Worm (Caenorhabditis elegans) whole organism, L4 larva: ENCODE data around the gene alh-2.

Source experiments
- D1046.2 ChIP-seq: fragments of 200-800 bp; sonication (Bioruptor generic); IDR thresholded peaks from 2 replicates; pipeline ENCODE4 v1.3.6; 2022; ENCODE audit warnings: missing genetic modification characterization, missing compliant biosample characterization
- F44E2.7 ChIP-seq: fragments of 200-800 bp; sonication (Bioruptor generic); IDR thresholded peaks from 2 replicates; pipeline ENCODE4 v2.1.2; 2022; ENCODE audit warnings: missing genetic modification characterization, missing compliant biosample characterization
- T20F7.1 ChIP-seq: fragments of 200-800 bp; sonication (Bioruptor generic); optimal IDR thresholded peaks from 2 replicates; lab custom pipeline; 2018; ENCODE audit warnings: mild to moderate bottlenecking, missing genetic modification characterization, missing compliant biosample characterization
- T26A8.4 ChIP-seq: fragments of 200-800 bp; sonication (Bioruptor generic); IDR thresholded peaks from 2 replicates; pipeline ENCODE4 v1.3.6; 2022; ENCODE audit warnings: missing genetic modification characterization, missing compliant biosample characterization
- Y5F2A.4 ChIP-seq: fragments of 200-800 bp; sonication (Bioruptor generic); optimal IDR thresholded peaks from 2 replicates; lab custom pipeline; 2018; ENCODE audit warnings: mild to moderate bottlenecking, missing genetic modification characterization, missing compliant biosample characterization
- Y75B8A.6 ChIP-seq: fragments of 200-800 bp; sonication (Bioruptor generic); IDR thresholded peaks from 2 replicates; pipeline ENCODE4 v1.3.6; 2022; ENCODE audit warnings: missing genetic modification reagents, missing genetic modification characterization, missing compliant biosample characterization
- attf-4 ChIP-seq: sonication (generic microtip); optimal IDR thresholded peaks from 3 replicates; lab custom pipeline; 2017; ENCODE audit warnings: missing biosample characterization, missing genetic modification characterization
- ceh-20 ChIP-seq: fragments of 200-800 bp; sonication (Bioruptor generic); IDR thresholded peaks from 2 replicates; pipeline ENCODE4 v1.3.6; 2022; ENCODE audit warnings: missing genetic modification reagents, missing genetic modification characterization, missing compliant biosample characterization
- ceh-62 ChIP-seq: sonication (generic microtip); optimal IDR thresholded peaks from 2 replicates; lab custom pipeline; 2017; ENCODE audit warnings: missing biosample characterization, missing genetic modification characterization
- ceh-82 ChIP-seq: sonication (generic microtip); optimal IDR thresholded peaks from 2 replicates; lab custom pipeline; 2017; ENCODE audit warnings: missing biosample characterization, missing genetic modification characterization
- ctbp-1 ChIP-seq: fragments of 200-800 bp; sonication (Bioruptor generic); IDR thresholded peaks from 2 replicates; pipeline ENCODE4 v1.3.6; 2022; ENCODE audit warnings: missing genetic modification reagents, missing genetic modification characterization, missing compliant biosample characterization
- daf-12 ChIP-seq: fragments of 150-350 bp; optimal IDR thresholded peaks from 2 replicates; lab custom pipeline; 2014; ENCODE audit warnings: missing biosample characterization, missing genetic modification reagents, missing genetic modification characterization
- daf-16 ChIP-seq, 3 experiments: sonication (generic microtip); optimal IDR thresholded peaks; 2 replicates each; lab custom pipeline; 2016 to 2017; ENCODE audit warnings: missing genetic modification characterization in 3 of 3, missing genetic modification reagents in 3 of 3, mild to moderate bottlenecking in 2 of 3, missing compliant biosample characterization in 2 of 3, missing biosample characterization in 1 of 3, moderate library complexity in 1 of 3
- daf-8 ChIP-seq: fragments of 200-800 bp; sonication (Bioruptor generic); IDR thresholded peaks from 2 replicates; pipeline ENCODE4 v1.3.6; 2022; ENCODE audit warnings: missing genetic modification characterization, missing compliant biosample characterization
- duxl-1 ChIP-seq: sonication (generic microtip); optimal IDR thresholded peaks from 2 replicates; lab custom pipeline; 2016; ENCODE audit warnings: mild to moderate bottlenecking, missing genetic modification characterization, moderate library complexity, missing compliant biosample characterization; ENCODE audit not compliant: poor library complexity
- egl-43 ChIP-seq: fragments of 200-800 bp; sonication (Bioruptor generic); IDR thresholded peaks from 2 replicates; pipeline ENCODE4 v1.3.6; 2022; ENCODE audit warnings: missing genetic modification reagents, missing genetic modification characterization, missing compliant biosample characterization
- fos-1 ChIP-seq: fragments of 150-350 bp; optimal IDR thresholded peaks from 2 replicates; lab custom pipeline; 2014; ENCODE audit warnings: missing biosample characterization, missing genetic modification characterization
- hlh-11 ChIP-seq: fragments of 200-800 bp; sonication (Bioruptor generic); optimal IDR thresholded peaks from 2 replicates; lab custom pipeline; 2018; ENCODE audit warnings: mild to moderate bottlenecking, missing genetic modification characterization, missing compliant biosample characterization
- hlh-30 ChIP-seq: sonication (generic microtip); optimal IDR thresholded peaks from 2 replicates; lab custom pipeline; 2017; ENCODE audit warnings: antibody characterized with exemption, mild to moderate bottlenecking, missing genetic modification characterization, missing compliant biosample characterization; ENCODE audit not compliant: insufficient read depth
- lim-7 ChIP-seq: fragments of 200-800 bp; sonication (Bioruptor generic); IDR thresholded peaks from 2 replicates; pipeline ENCODE4 v1.3.6; 2022; ENCODE audit warnings: missing genetic modification characterization, missing compliant biosample characterization
- lin-15B ChIP-seq: fragments of 150-350 bp; sonication (generic microtip); optimal IDR thresholded peaks from 3 replicates; lab custom pipeline; 2014; ENCODE audit warnings: missing biosample characterization, missing genetic modification characterization
- lin-39 ChIP-seq: fragments of 150-350 bp; optimal IDR thresholded peaks from 2 replicates; lab custom pipeline; 2014; ENCODE audit warnings: missing biosample characterization, missing genetic modification reagents, missing genetic modification characterization
- mes-2 ChIP-seq: sonication (generic microtip); optimal IDR thresholded peaks from 2 replicates; lab custom pipeline; 2016; ENCODE audit warnings: missing genotype, mild to moderate bottlenecking, missing genetic modification characterization, missing compliant biosample characterization; ENCODE audit not compliant: poor library complexity, severe bottlenecking
- mxl-3 ChIP-seq: fragments of 200-800 bp; sonication (Bioruptor generic); optimal IDR thresholded peaks from 2 replicates; lab custom pipeline; 2018; ENCODE audit warnings: mild to moderate bottlenecking, missing genetic modification characterization, missing compliant biosample characterization
- nhr-11 ChIP-seq: fragments of 150-350 bp; optimal IDR thresholded peaks from 2 replicates; lab custom pipeline; 2014; ENCODE audit warnings: missing biosample characterization, missing genetic modification characterization
- nhr-111 ChIP-seq: fragments of 200-800 bp; sonication (Bioruptor generic); optimal IDR thresholded peaks from 2 replicates; lab custom pipeline; 2018; ENCODE audit warnings: mild to moderate bottlenecking, missing genetic modification characterization, missing compliant biosample characterization
- nhr-25 ChIP-seq: sonication (generic microtip); optimal IDR thresholded peaks from 2 replicates; lab custom pipeline; 2017; ENCODE audit warnings: missing genetic modification characterization, mild to moderate bottlenecking, missing compliant biosample characterization, antibody characterized with exemption, moderate library complexity, borderline replicate concordance; ENCODE audit not compliant: insufficient read depth
- nhr-6 ChIP-seq: fragments of 150-350 bp; optimal IDR thresholded peaks from 2 replicates; lab custom pipeline; 2014; ENCODE audit warnings: missing biosample characterization, missing genetic modification characterization
- rbr-2 ChIP-seq: sonication (generic microtip); optimal IDR thresholded peaks from 2 replicates; lab custom pipeline; 2016; ENCODE audit warnings: missing genotype, missing genetic modification characterization, missing compliant biosample characterization
- set-16 ChIP-seq: fragments of 200-800 bp; sonication (Bioruptor generic); IDR thresholded peaks from 2 replicates; pipeline ENCODE4 v1.3.6; 2022; ENCODE audit warnings: missing genetic modification reagents, missing genetic modification characterization, missing compliant biosample characterization
- spr-1 ChIP-seq: sonication (generic microtip); optimal IDR thresholded peaks from 2 replicates; lab custom pipeline; 2016; ENCODE audit warnings: mild to moderate bottlenecking, missing genetic modification characterization, missing compliant biosample characterization
- zfp-2 ChIP-seq: sonication (generic microtip); optimal IDR thresholded peaks from 2 replicates; lab custom pipeline; 2016; ENCODE audit warnings: mild to moderate bottlenecking, missing genetic modification characterization, missing compliant biosample characterization
- ztf-11 ChIP-seq: fragments of 150-350 bp; optimal IDR thresholded peaks from 2 replicates; lab custom pipeline; 2014; ENCODE audit warnings: missing biosample characterization, missing genetic modification characterization
- ztf-7 ChIP-seq: fragments of 150-350 bp; optimal IDR thresholded peaks from 2 replicates; lab custom pipeline; 2014; ENCODE audit warnings: missing biosample characterization, missing genetic modification characterization

Gene alh-2

DNA sequence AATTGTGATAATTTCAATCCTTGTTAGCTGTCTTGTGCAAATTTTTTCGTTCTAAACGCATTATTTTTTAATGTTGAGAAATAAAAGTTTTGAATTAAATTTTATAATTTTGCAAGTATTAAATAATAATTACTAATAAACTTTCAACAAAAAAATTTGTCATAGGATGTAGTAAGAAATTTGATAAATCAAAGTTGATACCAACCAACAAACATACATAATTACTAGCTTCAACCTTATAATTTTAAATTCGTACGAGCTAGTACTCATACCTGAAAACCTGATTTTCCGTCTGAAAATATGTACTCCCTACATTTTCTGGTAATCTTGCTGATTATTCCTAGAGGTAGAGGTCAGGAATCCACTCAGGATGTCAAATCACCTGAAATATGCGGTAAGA is 7.1 kb downstream of the alh-2 start, which contains the start of gene irld-44:
Gene irld-44, plus strand, starts transcription at position 301 of the 400 bp plus-strand sequence.
- TF ChIP-seq Y5F2A.4 (GFP tag; lab: Kevin White, UChicago) (no peak), ztf-11 (tag; lab: Kevin White, UChicago) (no peak), lin-15B (no peak), hlh-11 (no peak), T20F7.1 (GFP tag; lab: Kevin White, UChicago) (no peak), Y75B8A.6 (GFP tag; lab: Robert Waterston, UW) (no peak), ceh-62 (no peak), lin-39 (no peak), nhr-11 (no peak), rbr-2 (tag; lab: Kevin White, UChicago) (no peak), fos-1 (tag; lab: Kevin White, UChicago) (no peak), nhr-25 (tag; lab: Kevin White, UChicago) (no peak), attf-4 (tag; lab: Kevin White, UChicago) (no peak), egl-43 (GFP tag; lab: Robert Waterston, UW) (no peak), mes-2 (no peak)
- TF ChIP-seq, all 104 proteins: peak for 0

DNA sequence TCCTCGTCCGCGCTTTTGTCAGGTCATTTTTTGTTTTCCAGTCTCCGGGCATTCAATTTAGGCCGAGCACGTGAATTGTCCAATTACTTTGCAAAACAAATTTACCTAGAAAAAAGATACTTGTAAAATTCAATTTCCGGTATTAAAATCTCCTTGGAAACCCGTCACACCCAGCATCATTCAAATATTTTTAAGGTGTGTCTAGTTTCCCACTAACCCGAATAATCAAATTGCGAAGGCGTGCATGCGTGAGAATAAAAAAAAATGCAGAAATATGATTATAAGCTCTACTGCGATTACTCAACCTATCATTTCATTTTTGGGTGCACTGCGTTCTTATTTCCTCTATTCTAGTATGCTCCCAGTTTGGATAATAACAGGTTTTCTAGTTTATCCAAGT is 10.9 kb downstream of the alh-2 start, which contains the start of gene irld-11:
Gene irld-11, plus strand, starts transcription at position 301 of the 400 bp plus-strand sequence.
- TF ChIP-seq rbr-2 (tag; lab: Kevin White, UChicago) (no peak), zfp-2 (tag; lab: Kevin White, UChicago) (no peak), nhr-111 (no peak), spr-1 (no peak), ctbp-1 (GFP tag; lab: Robert Waterston, UW) (no peak)

DNA sequence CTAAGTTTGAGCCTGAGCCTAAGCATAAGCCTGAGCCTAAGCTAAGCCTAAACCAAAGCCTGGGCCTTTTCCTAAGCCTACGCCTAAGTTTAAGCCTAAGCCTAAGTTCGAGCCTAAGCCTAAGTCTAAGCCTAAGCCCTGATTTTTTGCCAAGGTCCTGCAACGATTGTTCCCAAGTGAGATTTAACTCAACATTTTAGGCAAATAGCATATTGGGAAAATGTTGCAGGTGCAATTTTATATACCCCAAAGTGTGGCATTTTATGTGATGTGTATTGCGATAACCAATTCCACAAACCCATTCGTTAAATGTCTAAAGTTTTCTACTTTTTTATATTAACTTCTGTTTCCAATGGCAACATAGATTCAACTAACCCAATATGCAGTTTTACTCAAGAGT is 18.3 kb downstream of the alh-2 start, which contains the start of gene irld-40:
Gene irld-40, plus strand, starts transcription at position 301 of the 400 bp plus-strand sequence.
- TF ChIP-seq D1046.2 (GFP tag; lab: Robert Waterston, UW) = no peak
- no peak for TF ChIP-seq T26A8.4 (GFP tag; lab: Robert Waterston, UW)

DNA sequence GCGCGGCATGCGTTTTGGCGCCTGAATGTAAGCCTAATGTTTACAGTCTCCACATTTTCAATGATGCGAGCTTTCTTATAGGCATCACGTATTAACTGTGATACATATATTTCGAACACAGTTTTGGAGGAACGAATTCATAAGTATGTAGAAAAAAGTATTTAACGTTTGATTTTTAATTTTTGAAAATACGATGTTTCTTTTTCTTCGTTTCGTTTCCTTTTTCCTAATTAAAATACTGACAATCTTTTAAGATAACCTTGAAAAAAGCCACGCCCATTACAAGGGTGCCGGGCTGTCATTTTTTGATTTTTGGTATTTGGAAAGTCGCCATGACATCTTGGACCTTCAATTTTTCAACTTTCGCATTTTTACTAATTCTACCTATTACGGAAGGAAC is 21.0 kb downstream of the alh-2 start, which contains the start of gene K04F1.9:
Gene K04F1.9, plus strand, starts transcription at position 301 of the 400 bp plus-strand sequence.
- no peak for TF ChIP-seq nhr-25 (tag; lab: Kevin White, UChicago)
- no peak for TF ChIP-seq set-16 (GFP tag; lab: Robert Waterston, UW)
- TF ChIP-seq duxl-1 = no peak
- TF ChIP-seq ceh-20 (GFP tag; lab: Robert Waterston, UW) = no peak
- TF ChIP-seq daf-12 (tag; lab: Kevin White, UChicago) = no peak
- TF ChIP-seq daf-8 (GFP tag; lab: Robert Waterston, UW) = no peak
- no peak for TF ChIP-seq lin-39
- TF ChIP-seq mxl-3 (GFP tag; lab: Kevin White, UChicago) = no peak
- TF ChIP-seq daf-16 (GFP tag; optimal IDR thresholded peaks at IDR 0.05; lab: Kevin White, UChicago) = no peak
- TF ChIP-seq daf-16 (tag; optimal IDR thresholded peaks at IDR 0.05; lab: Kevin White, UChicago) = no peak
- no peak for TF ChIP-seq hlh-30
- no peak for TF ChIP-seq F44E2.7 (GFP tag; lab: Robert Waterston, UW)
- TF ChIP-seq lim-7 = no peak
- TF ChIP-seq D1046.2 (GFP tag; lab: Robert Waterston, UW) = no peak
- no peak for TF ChIP-seq ztf-7 (tag; lab: Kevin White, UChicago)
- TF ChIP-seq ceh-82 (tag; lab: Kevin White, UChicago) = no peak

DNA sequence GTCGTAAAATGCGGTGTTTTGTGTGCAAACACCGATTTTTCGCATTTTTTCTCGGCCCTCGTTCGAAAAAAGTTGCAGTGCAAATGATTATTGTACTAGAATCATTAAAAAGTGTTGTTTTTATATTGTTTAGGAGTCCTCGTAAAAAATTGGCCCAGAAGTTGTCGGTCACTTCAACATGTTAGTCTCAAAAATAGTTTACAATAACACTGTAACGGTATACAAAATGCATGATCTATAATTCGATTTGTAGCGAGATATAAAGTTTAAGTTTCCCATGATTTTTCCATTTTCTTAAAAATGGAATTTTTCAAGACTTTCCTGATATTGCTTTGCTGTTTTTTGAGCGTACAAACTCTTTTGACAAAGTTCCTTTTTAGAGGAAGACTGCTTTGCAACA is 22.9 kb downstream of the alh-2 start, which contains the start of gene K04F1.8:
Gene K04F1.8, plus strand, starts transcription at position 301 of the 400 bp plus-strand sequence.
- TF ChIP-seq rbr-2 (tag; lab: Kevin White, UChicago) (no peak), nhr-6 (tag; lab: Kevin White, UChicago) (no peak), mes-2 (no peak), T20F7.1 (GFP tag; lab: Kevin White, UChicago) (no peak), egl-43 (GFP tag; lab: Robert Waterston, UW) (no peak)
- TF ChIP-seq, all 104 proteins: peak for 0
